Fruit fly (Drosophila melanogaster): Measurements from ENCODE around the gene TwdlV.
A peak's percentile ranks its signal among the peaks of the same experiment; 100 is the strongest.
"Not testable (repeated sequence)": the region's sequence is repeated elsewhere in the genome, so short reads cannot be mapped to it uniquely, and the experiment has no call there.

Gene TwdlV

dm6 chr3R:4254408-4254807 is at the start of gene TwdlV:
Gene TwdlV (plus strand): TSS chr3R:4254708.
- TF ChIP-seq CTCF (optimal IDR thresholded peaks at IDR 0.05) = no peak
- no peak for TF ChIP-seq CG8478 (optimal IDR thresholded peaks at IDR 0.05)

dm6 chr3R:4211483-4211882 is 43.0 kb upstream of the TwdlV start, which contains the start of gene aux:
Gene aux (plus strand): TSS chr3R:4211783.
- not testable (repeated sequence) for TF ChIP-seq CG8478, CTCF (optimal IDR thresholded peaks at IDR 0.05)

dm6 chr3R:4214038-4214437 is 40.5 kb upstream of the TwdlV start:
- TF ChIP-seq CTCF (optimal IDR thresholded peaks at IDR 0.05) = no peak
- TF ChIP-seq CG8478 (optimal IDR thresholded peaks at IDR 0.05) = no peak

DNA sequence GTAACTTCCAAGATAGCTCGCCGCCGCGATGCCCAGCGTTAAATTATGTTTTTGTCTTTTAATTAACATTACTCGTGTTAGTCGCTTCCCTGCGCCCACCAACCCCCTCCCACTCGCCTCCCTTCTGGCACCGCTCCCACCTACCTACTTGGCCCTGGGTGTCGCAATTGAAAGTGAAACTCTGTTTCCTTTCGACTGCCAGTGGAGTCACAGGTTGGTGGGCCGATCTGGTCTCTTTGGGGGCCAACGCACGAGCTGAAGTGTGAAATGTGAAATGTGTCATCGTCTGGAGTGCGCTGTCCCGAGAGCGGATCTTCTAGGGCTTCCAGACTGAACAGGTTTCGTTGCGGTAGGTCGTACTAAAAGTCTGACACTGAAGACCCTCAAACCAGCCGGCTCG is 39.9 kb upstream of the TwdlV start:
- TF ChIP-seq CG8478 (optimal IDR thresholded peaks at IDR 0.05) = no peak
- TF ChIP-seq CTCF (optimal IDR thresholded peaks at IDR 0.05) = no peak

DNA sequence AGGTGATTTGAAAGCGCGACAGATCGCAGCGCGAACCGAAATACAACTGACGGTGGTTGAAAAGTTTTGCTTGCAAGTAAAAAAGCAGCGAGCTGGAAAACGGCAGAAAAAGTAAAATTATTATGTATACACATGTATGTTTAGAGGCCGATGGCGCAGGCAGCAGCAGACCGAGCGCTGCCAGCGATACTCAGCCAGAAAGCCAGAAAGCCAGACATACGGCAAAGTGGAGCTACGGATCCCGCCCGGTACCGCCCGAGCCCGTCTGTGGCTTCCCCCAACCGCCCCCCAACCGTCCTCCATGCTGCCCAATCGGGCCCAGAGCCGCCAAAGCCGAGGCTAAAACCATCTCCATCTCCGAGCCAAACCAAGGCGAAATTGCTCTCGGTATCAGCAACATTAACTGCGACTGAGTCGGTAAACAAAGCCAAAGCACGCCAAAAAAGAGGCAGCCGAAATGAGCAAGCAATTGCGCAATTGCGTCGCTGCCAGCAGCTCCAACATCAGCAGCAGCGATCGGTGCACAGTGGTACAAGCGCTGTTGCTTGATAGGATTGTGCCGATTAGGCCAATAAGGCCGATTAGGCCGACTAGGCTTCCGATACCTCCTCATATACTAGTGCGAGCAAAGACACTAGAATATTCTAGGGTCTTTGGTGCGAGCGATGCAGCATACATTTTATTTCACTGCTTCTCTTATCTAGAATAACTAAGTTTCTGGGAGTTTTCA is 39.1 kb upstream of the TwdlV start, which contains the start of gene CG14636:
Gene CG14636, minus strand, starts transcription at position 51 of the 730 bp plus-strand sequence.
- TF ChIP-seq CG8478 (optimal IDR thresholded peaks at IDR 0.05) = no peak
- TF ChIP-seq CTCF (optimal IDR thresholded peaks at IDR 0.05) = no peak

DNA sequence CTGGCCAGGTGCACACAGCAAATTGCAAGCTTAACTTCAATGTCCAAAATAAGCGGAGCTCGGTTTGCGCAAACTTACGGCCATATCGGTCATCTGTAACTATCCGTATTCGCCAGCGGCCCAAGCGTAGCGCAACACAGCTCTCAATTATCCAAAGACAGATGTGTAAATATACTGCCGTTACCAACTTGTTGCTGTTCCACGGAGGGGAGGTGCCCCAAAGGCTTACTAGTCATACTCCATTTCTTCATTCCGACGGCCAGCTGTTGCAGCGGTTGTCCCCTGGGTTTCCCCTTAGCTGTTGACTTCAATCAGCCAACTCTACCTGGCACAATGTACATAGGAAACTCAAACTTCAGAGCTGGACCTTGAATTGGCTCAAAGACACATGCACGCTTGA is 34.5 kb upstream of the TwdlV start, which contains the start of gene CG31516:
Gene CG31516, minus strand, starts transcription at position 101 of the 400 bp plus-strand sequence.
- TF ChIP-seq CG8478 (optimal IDR thresholded peaks at IDR 0.05) = no peak
- TF ChIP-seq CTCF (optimal IDR thresholded peaks at IDR 0.05) = no peak

DNA sequence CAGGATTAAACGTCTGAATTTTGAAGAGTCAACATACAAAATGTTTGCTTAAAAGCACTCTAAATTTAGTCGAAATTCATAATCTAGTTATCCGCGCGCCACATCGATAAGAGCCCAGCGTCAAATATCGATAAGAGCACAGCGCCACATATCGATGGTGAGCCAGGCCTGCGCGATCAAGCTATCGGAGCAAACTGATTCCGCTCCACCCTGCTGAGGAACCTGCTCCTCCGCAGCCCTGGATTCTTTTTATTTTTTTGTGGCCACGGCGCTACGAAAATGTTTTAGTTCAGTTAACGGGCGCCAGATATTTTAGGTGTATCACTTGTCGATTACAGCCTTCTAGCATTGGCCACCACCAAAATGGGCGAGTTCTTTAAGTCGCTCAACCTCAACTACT is 33.7 kb upstream of the TwdlV start:
- TF ChIP-seq CTCF (optimal IDR thresholded peaks at IDR 0.05) (peak; percentile 59 to 60), CG8478 (optimal IDR thresholded peaks at IDR 0.05) (no peak)

DNA sequence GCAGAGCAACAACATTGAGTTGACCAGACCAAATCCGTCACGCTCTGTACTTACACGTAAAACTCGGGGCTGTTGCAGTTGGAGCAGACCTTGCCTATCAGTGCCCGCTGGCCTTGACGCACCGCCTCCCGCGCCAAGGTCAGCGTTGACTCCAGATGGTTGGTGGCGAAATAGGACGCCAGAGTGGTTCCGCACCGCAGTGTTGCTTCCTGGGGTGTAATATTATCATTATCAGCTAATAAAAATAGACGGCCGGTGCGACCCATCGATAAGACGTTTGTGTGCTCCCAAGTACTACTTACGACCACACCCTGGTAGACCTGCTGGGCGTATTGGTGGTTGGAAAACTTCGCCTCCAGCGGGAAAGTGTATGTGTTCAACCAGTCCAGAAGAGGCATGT is 26.1 kb upstream of the TwdlV start:
- TF ChIP-seq CTCF (optimal IDR thresholded peaks at IDR 0.05) (no peak), CG8478 (optimal IDR thresholded peaks at IDR 0.05) (no peak)

DNA sequence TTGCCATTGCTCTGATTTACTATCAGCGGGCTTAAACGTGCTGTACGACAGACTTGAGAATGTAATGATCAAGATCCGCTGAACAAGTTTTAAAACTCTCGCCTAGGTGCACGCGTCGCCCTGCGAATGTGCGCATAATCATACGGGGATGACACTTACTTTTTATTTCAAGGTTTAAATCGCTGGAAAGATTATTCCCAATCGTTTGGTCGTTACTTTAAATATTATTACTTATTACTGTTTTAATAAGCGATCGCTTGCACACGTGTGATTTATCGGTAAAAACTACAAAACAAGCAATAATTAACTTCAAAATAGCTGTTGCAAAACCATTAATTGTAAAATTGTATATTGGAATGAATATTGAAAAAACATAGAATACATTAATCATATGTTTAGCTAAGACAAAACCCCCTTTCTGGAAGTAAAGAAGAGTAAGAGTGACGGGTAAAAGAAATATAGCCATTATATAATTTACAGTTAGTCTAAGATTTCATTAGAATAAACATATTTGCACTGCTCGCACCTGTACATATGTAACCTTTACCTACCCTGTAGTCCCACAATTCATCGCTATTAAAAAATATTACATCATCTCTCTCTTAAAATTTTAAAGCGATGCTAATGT is 25.3 kb upstream of the TwdlV start, which contains the start of gene DhpD:
Gene DhpD, minus strand, starts transcription at position 102 of the 628 bp plus-strand sequence.
- TF ChIP-seq CG8478 (optimal IDR thresholded peaks at IDR 0.05) = no peak
- TF ChIP-seq CTCF (optimal IDR thresholded peaks at IDR 0.05) = no peak

DNA sequence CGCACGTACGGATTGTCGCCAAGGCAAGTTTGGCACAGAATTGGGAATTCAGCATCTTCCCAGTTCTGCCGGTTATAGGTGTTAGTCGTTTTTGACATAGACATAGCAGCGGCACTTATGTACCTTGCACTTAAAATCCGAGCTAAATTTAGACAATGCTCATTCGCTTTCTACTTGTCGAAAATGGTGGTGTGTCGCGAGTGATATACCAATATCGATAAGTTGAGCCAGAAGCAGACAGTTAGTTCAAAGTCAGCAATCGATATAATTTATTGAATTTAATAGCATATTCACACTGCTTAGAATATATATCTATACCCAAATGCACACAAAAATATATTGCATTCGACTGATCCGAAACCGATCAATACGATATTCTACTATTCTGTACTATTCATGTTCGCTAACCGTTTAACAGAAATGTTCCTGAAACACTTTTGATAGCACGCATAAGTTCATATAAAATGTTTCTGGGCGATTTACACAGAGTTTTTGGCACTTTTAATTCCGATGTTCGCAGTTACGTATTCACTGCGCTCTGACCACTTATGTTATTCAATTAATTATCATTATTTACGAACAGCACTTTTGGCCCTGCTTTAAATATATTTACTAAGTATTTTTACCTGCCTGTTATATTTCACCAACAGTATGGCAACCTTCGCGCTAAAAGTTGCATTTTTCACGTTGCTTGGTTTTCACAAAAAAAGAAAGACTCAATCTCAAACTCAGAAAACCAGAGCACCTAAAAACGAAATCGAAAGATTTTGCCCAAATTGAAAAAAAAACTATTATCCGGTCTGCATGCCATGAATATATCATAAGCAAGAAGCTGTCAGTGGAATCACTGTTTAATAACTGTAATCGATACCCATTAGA is 22.1 kb upstream of the TwdlV start, which contains the start of gene CG14641:
Gene CG14641, minus strand, starts transcription at position 204 of the 879 bp plus-strand sequence.
- no peak for TF ChIP-seq CG8478 (optimal IDR thresholded peaks at IDR 0.05)
- no peak for TF ChIP-seq CTCF (optimal IDR thresholded peaks at IDR 0.05)

dm6 chr3R:4233018-4233385 is 21.5 kb upstream of the TwdlV start, which contains the start of gene abs:
Gene abs (plus strand): TSS chr3R:4233047.
- no peak for TF ChIP-seq CTCF (optimal IDR thresholded peaks at IDR 0.05)

dm6 chr3R:4234991-4235553 is 19.4 kb upstream of the TwdlV start, which contains the start of gene Gel:
Gene Gel (plus strand): TSS chr3R:4235217.
- no peak for TF ChIP-seq CTCF (optimal IDR thresholded peaks at IDR 0.05)
- no peak for TF ChIP-seq CG8478 (optimal IDR thresholded peaks at IDR 0.05)

DNA sequence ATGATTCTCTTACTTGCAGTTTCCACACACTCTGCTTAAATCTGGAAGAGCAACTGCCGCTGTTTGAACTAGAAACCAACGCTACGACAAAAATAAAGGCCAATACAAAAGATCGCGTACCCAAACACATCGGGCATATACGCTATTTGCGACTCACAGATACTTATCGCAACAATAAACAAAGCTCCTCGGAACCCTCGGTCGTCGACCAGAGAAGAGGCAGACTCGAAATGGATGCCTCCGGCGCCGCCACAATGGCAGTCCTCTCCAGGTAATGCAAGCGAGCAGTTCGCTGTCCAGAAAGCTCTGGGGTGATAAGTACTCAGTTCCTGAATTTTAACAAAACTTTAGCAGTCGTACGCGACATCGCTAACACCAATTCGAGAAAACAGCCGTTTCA is 18.0 kb upstream of the TwdlV start:
- no peak for TF ChIP-seq CTCF (optimal IDR thresholded peaks at IDR 0.05)
- TF ChIP-seq CG8478 (optimal IDR thresholded peaks at IDR 0.05) = no peak

dm6 chr3R:4241776-4242175 is 12.7 kb upstream of the TwdlV start:
- no peak for TF ChIP-seq CG8478 (optimal IDR thresholded peaks at IDR 0.05)
- no peak for TF ChIP-seq CTCF (optimal IDR thresholded peaks at IDR 0.05)
